Worm (Caenorhabditis elegans) whole organism, L2 larva: ENCODE measurements around the gene T06A1.5.
A peak's percentile ranks its signal among the peaks of the same experiment; 100 is the strongest.

Experiments used
- C34F6.9 ChIP-seq: fragments of 150-350 bp; optimal IDR thresholded peaks from 2 replicates; lab custom pipeline; 2014; ENCODE audit warnings: missing biosample characterization, missing genetic modification characterization
- Y55F3AM.14 ChIP-seq: fragments of 200-800 bp; sonication (Bioruptor generic); optimal IDR thresholded peaks from 2 replicates; lab custom pipeline; 2018; ENCODE audit warnings: mild to moderate bottlenecking, missing genetic modification characterization, missing compliant biosample characterization
- ZK546.5 ChIP-seq: sonication (generic microtip); optimal IDR thresholded peaks from 2 replicates; lab custom pipeline; 2017; ENCODE audit warnings: missing biosample characterization, missing genetic modification characterization
- alr-1 ChIP-seq: fragments of 150-350 bp; optimal IDR thresholded peaks from 2 replicates; lab custom pipeline; 2014; ENCODE audit warnings: missing biosample characterization, missing genetic modification characterization
- aly-2 ChIP-seq: fragments of 150-350 bp; optimal IDR thresholded peaks from 2 replicates; lab custom pipeline; 2014; ENCODE audit warnings: missing biosample characterization, missing genetic modification characterization
- ama-1 ChIP-seq: fragments of 150-350 bp; optimal IDR thresholded peaks from 2 replicates; lab custom pipeline; 2018; ENCODE audit warnings: inconsistent platforms
- ceh-16 ChIP-seq: fragments of 150-350 bp; optimal IDR thresholded peaks from 2 replicates; lab custom pipeline; 2014; ENCODE audit warnings: missing biosample characterization, missing genetic modification characterization
- ceh-82 ChIP-seq: fragments of 150-350 bp; optimal IDR thresholded peaks from 2 replicates; lab custom pipeline; 2014; ENCODE audit warnings: missing biosample characterization, missing genetic modification characterization
- crh-2 ChIP-seq: sonication (generic microtip); optimal IDR thresholded peaks from 2 replicates; lab custom pipeline; 2017; ENCODE audit warnings: missing biosample characterization, missing genetic modification characterization
- dmd-4 ChIP-seq: sonication (generic microtip); optimal IDR thresholded peaks from 2 replicates; lab custom pipeline; 2017; ENCODE audit warnings: missing biosample characterization, missing genetic modification characterization
- egl-27 ChIP-seq: sonication (generic microtip); optimal IDR thresholded peaks from 3 replicates; lab custom pipeline; 2017; ENCODE audit warnings: missing biosample characterization, missing genetic modification reagents, missing genetic modification characterization
- elt-1 ChIP-seq: fragments of 150-350 bp; optimal IDR thresholded peaks from 2 replicates; lab custom pipeline; 2014; ENCODE audit warnings: missing biosample characterization, missing genetic modification characterization
- elt-3 ChIP-seq: sonication (generic microtip); optimal IDR thresholded peaks from 2 replicates; lab custom pipeline; 2017; ENCODE audit warnings: missing biosample characterization, missing genetic modification characterization
- fos-1 ChIP-seq: fragments of 150-350 bp; optimal IDR thresholded peaks from 2 replicates; lab custom pipeline; 2014; ENCODE audit warnings: missing biosample characterization, missing genetic modification characterization
- gmeb-1 ChIP-seq: fragments of 150-350 bp; optimal IDR thresholded peaks from 2 replicates; lab custom pipeline; 2014; ENCODE audit warnings: missing biosample characterization, missing genetic modification characterization
- lin-11 ChIP-seq: fragments of 150-350 bp; sonication (generic microtip); optimal IDR thresholded peaks from 2 replicates; lab custom pipeline; 2014; ENCODE audit warnings: missing biosample characterization, missing genetic modification characterization, inconsistent platforms, mixed read lengths
- lin-13 ChIP-seq: fragments of 150-350 bp; optimal IDR thresholded peaks from 2 replicates; lab custom pipeline; 2014; ENCODE audit warnings: missing biosample characterization, missing genetic modification reagents, missing genetic modification characterization
- lin-39 ChIP-seq: fragments of 150-350 bp; optimal IDR thresholded peaks from 2 replicates; lab custom pipeline; 2014; ENCODE audit warnings: missing biosample characterization, missing genetic modification reagents, missing genetic modification characterization
- nhr-10 ChIP-seq: sonication (generic microtip); optimal IDR thresholded peaks from 2 replicates; lab custom pipeline; 2017; ENCODE audit warnings: missing biosample characterization, missing genetic modification characterization
- nhr-11 ChIP-seq: fragments of 150-350 bp; optimal IDR thresholded peaks from 2 replicates; lab custom pipeline; 2014; ENCODE audit warnings: missing biosample characterization, missing genetic modification characterization
- nhr-12 ChIP-seq: fragments of 150-350 bp; optimal IDR thresholded peaks from 2 replicates; lab custom pipeline; 2014; ENCODE audit warnings: missing biosample characterization, missing genetic modification characterization
- nhr-129 ChIP-seq: fragments of 150-350 bp; optimal IDR thresholded peaks from 2 replicates; lab custom pipeline; 2014; ENCODE audit warnings: missing biosample characterization, missing genetic modification characterization
- nhr-237 ChIP-seq: fragments of 150-350 bp; optimal IDR thresholded peaks from 2 replicates; lab custom pipeline; 2014; ENCODE audit warnings: missing biosample characterization, missing genetic modification characterization
- nhr-6 ChIP-seq: fragments of 150-350 bp; optimal IDR thresholded peaks from 2 replicates; lab custom pipeline; 2014; ENCODE audit warnings: missing biosample characterization, missing genetic modification characterization
- peb-1 ChIP-seq: fragments of 150-350 bp; optimal IDR thresholded peaks from 2 replicates; lab custom pipeline; 2014; ENCODE audit warnings: missing biosample characterization, missing genetic modification characterization
- sem-4 ChIP-seq: fragments of 150-350 bp; optimal IDR thresholded peaks from 2 replicates; lab custom pipeline; 2014; ENCODE audit warnings: missing biosample characterization, missing genetic modification reagents, missing genetic modification characterization
- skn-1 ChIP-seq: sonication (generic microtip); optimal IDR thresholded peaks from 2 replicates; lab custom pipeline; 2017; ENCODE audit warnings: missing biosample characterization, missing genetic modification characterization
- sma-3 ChIP-seq: sonication (generic microtip); optimal IDR thresholded peaks from 2 replicates; lab custom pipeline; 2016; ENCODE audit warnings: missing genetic modification reagents, missing genetic modification characterization, missing compliant biosample characterization
- sma-9 ChIP-seq, 2 experiments: fragments of 150-350 bp in 1 of 2; sonication (generic microtip) in 1 of 2; optimal IDR thresholded peaks; 2 replicates each; lab custom pipeline; 2014 to 2016; ENCODE audit warnings: missing genetic modification characterization in 2 of 2, mild to moderate bottlenecking in 1 of 2, missing biosample characterization in 1 of 2, missing compliant biosample characterization in 1 of 2, missing genetic modification reagents in 1 of 2, moderate library complexity in 1 of 2
- unc-55 ChIP-seq: fragments of 150-350 bp; sonication (generic microtip); optimal IDR thresholded peaks from 3 replicates; lab custom pipeline; 2014; ENCODE audit warnings: missing biosample characterization, missing genetic modification reagents, missing genetic modification characterization
- unc-62 ChIP-seq: fragments of 150-350 bp; optimal IDR thresholded peaks from 2 replicates; lab custom pipeline; 2014; ENCODE audit warnings: missing biosample characterization, missing genetic modification reagents, missing genetic modification characterization
- ztf-1 ChIP-seq: fragments of 200-800 bp; sonication (Bioruptor generic); conservative IDR thresholded peaks from 2 replicates; pipeline ENCODE4 v1.3.6; 2022; ENCODE audit warnings: missing genetic modification characterization, missing compliant biosample characterization
- ztf-11 ChIP-seq: sonication (generic microtip); optimal IDR thresholded peaks from 2 replicates; lab custom pipeline; 2017; ENCODE audit warnings: missing biosample characterization, missing genetic modification characterization

The T06A1.5 gene

ce11 chrV:1911102-1911501, 15.9 kb upstream of the T06A1.5 start, which contains the start of gene Y32G9A.3:
Gene Y32G9A.3, plus strand, starts transcription at chrV:1911402.
- TF ChIP-seq ceh-82 (tag; lab: Kevin White, UChicago) (no peak), aly-2 (no peak), sem-4 (tag; lab: Kevin White, UChicago) (no peak), unc-62 (GFP tag; lab: Kevin White, UChicago) (no peak), nhr-6 (no peak), ceh-16 (tag; lab: Kevin White, UChicago) (no peak), egl-27 (tag; lab: Kevin White, UChicago) (no peak)

ce11 chrV:1918030-1918559, 8.9 kb upstream of the T06A1.5 start, which contains the start of gene Y32G9A.2:
Gene Y32G9A.2, plus strand, starts transcription at chrV:1918509.
- TF ChIP-seq nhr-129 (tag; lab: Kevin White, UChicago) (peak; percentile 50), elt-1 (tag; lab: Kevin White, UChicago) (no peak), C34F6.9 (tag; lab: Kevin White, UChicago) (peak; percentile 67), gmeb-1 (tag; lab: Kevin White, UChicago) (peak; percentile 41), sma-3 (GFP tag; lab: Kevin White, UChicago) (no peak), peb-1 (tag; lab: Kevin White, UChicago) (no peak), lin-13 (GFP tag; lab: Kevin White, UChicago) (peak; percentile 34), ceh-16 (tag; lab: Kevin White, UChicago) (no peak), unc-55 (GFP tag; lab: Kevin White, UChicago) (peak; percentile 62), nhr-237 (tag; lab: Kevin White, UChicago) (no peak)

- TF ChIP-seq ztf-11 (tag; lab: Kevin White, UChicago) (no peak), nhr-10 (tag; lab: Kevin White, UChicago) (no peak), nhr-12 (tag; lab: Kevin White, UChicago) (no peak), sma-3 (GFP tag; lab: Kevin White, UChicago) (no peak), lin-11 (no peak), Y55F3AM.14 (GFP tag; lab: Kevin White, UChicago) (no peak), fos-1 (tag; lab: Kevin White, UChicago) (no peak), dmd-4 (no peak), crh-2 (tag; lab: Kevin White, UChicago) (no peak), ceh-16 (tag; lab: Kevin White, UChicago) (no peak), ceh-82 (tag; lab: Kevin White, UChicago) (no peak), ztf-1 (GFP tag; lab: Robert Waterston, UW) (no peak), sma-9 (GFP tag; optimal IDR thresholded peaks at IDR 0.05; lab: Kevin White, UChicago) (no peak), sma-9 (tag; optimal IDR thresholded peaks at IDR 0.05; lab: Kevin White, UChicago) (no peak), elt-3 (tag; lab: Kevin White, UChicago) (no peak), alr-1 (tag; lab: Kevin White, UChicago) (no peak), gmeb-1 (tag; lab: Kevin White, UChicago) (no peak), skn-1 (no peak)
Measured at ce11 chrV:1920105-1920504, 6.9 kb upstream of the T06A1.5 start, which contains the start of gene Y32G9A.12. Gene Y32G9A.12, minus strand, starts transcription at chrV:1920205.

ce11 chrV:1921321-1921720, 5.7 kb upstream of the T06A1.5 start, which contains the start of gene gst-37:
Gene gst-37, plus strand, starts transcription at chrV:1921621.
- TF ChIP-seq ztf-1 (GFP tag; lab: Robert Waterston, UW), result no peak

DNA sequence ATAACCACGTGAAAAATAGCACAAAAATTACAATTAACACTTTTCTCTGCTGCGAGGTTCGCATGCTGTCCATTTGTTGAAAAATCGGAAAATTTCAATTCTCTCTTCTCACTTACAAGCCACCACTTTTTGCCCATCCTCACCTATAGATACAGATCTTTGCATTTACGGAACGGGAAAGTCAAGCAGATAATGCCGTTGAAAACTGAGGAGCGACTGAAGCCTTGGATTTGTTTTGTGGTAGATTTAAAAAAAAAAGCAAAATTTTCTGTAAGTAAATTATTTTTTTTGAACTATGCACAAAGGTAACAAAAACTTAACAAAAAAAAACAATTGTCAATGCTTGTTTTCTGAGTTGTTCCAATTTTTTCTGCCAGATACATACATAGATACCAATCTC, 1.5 kb upstream of the T06A1.5 start, which contains the start of gene T06A1.1:
Gene T06A1.1 (minus strand): TSS at position 101 of the 400 bp plus-strand sequence.
- TF ChIP-seq lin-39 (tag; lab: Kevin White, UChicago) (no peak), ztf-1 (GFP tag; lab: Robert Waterston, UW) (no peak), ama-1 (lab: Kevin White, UChicago) (no peak), gmeb-1 (tag; lab: Kevin White, UChicago) (no peak), lin-11 (no peak), unc-55 (GFP tag; lab: Kevin White, UChicago) (no peak), crh-2 (tag; lab: Kevin White, UChicago) (no peak), fos-1 (tag; lab: Kevin White, UChicago) (no peak), skn-1 (no peak), nhr-11 (no peak), egl-27 (tag; lab: Kevin White, UChicago) (no peak), ZK546.5 (tag; lab: Kevin White, UChicago) (no peak), nhr-129 (tag; lab: Kevin White, UChicago) (no peak), lin-13 (GFP tag; lab: Kevin White, UChicago) (no peak), aly-2 (no peak)
